Worm (Caenorhabditis elegans) whole organism, young adult: Measurements from ENCODE around the gene K08E3.2.

Experiments
- B0019.2 ChIP-seq: fragments of 200-800 bp; sonication (Bioruptor generic); conservative IDR thresholded peaks from 2 replicates; pipeline ENCODE4 v1.3.6; 2022; ENCODE audit warnings: missing genetic modification reagents, missing genetic modification characterization, missing compliant biosample characterization
- B0035.1 ChIP-seq: sonication (generic microtip); optimal IDR thresholded peaks from 2 replicates; lab custom pipeline; 2016; ENCODE audit warnings: missing genetic modification characterization, mild to moderate bottlenecking, missing compliant biosample characterization, missing genotype, missing genetic modification reagents
- B0261.1 ChIP-seq: sonication (generic microtip); optimal IDR thresholded peaks from 2 replicates; lab custom pipeline; 2016; ENCODE audit warnings: mild to moderate bottlenecking, missing genetic modification characterization, moderate library complexity, missing compliant biosample characterization
- D2030.7 ChIP-seq: fragments of 200-800 bp; sonication (Bioruptor generic); IDR thresholded peaks from 2 replicates; pipeline ENCODE4 v1.3.6; 2022; ENCODE audit warnings: missing genetic modification reagents, missing genetic modification characterization, missing compliant biosample characterization
- F23B12.7 ChIP-seq: sonication (generic microtip); optimal IDR thresholded peaks from 2 replicates; lab custom pipeline; 2017; ENCODE audit warnings: missing genetic modification characterization, mild to moderate bottlenecking, missing compliant biosample characterization, antibody characterized with exemption, moderate library complexity; ENCODE audit not compliant: insufficient read depth
- F33H1.4 ChIP-seq: fragments of 200-800 bp; sonication (Bioruptor generic); IDR thresholded peaks from 2 replicates; pipeline ENCODE4 v1.3.6; 2022; ENCODE audit warnings: missing genetic modification reagents, missing genetic modification characterization, missing compliant biosample characterization
- K11D2.4 ChIP-seq: fragments of 200-800 bp; sonication (Bioruptor generic); IDR thresholded peaks from 2 replicates; pipeline ENCODE4 v1.3.6; 2022; ENCODE audit warnings: missing genetic modification reagents, missing genetic modification characterization, missing compliant biosample characterization
- T07F8.4 ChIP-seq: sonication (generic microtip); optimal IDR thresholded peaks from 2 replicates; lab custom pipeline; 2016; ENCODE audit warnings: mild to moderate bottlenecking, missing genetic modification characterization, moderate library complexity, missing compliant biosample characterization
- T26A5.8 ChIP-seq: sonication (generic microtip); optimal IDR thresholded peaks from 2 replicates; lab custom pipeline; 2016; ENCODE audit warnings: missing genetic modification characterization, missing compliant biosample characterization
- Y56A3A.18 ChIP-seq: fragments of 200-800 bp; sonication (Bioruptor generic); IDR thresholded peaks from 2 replicates; pipeline ENCODE4 v1.3.6; 2022; ENCODE audit warnings: missing genetic modification reagents, missing genetic modification characterization, missing compliant biosample characterization
- ZK185.1 ChIP-seq: sonication (generic microtip); optimal IDR thresholded peaks from 2 replicates; lab custom pipeline; 2016; ENCODE audit warnings: mild to moderate bottlenecking, missing genetic modification characterization, missing compliant biosample characterization; ENCODE audit not compliant: poor library complexity, severe bottlenecking
- aptf-2 ChIP-seq: fragments of 200-800 bp; sonication (Bioruptor generic); conservative IDR thresholded peaks from 2 replicates; pipeline ENCODE4 v1.3.6; 2022; ENCODE audit warnings: missing genetic modification reagents, missing genetic modification characterization, missing compliant biosample characterization
- aptf-3 ChIP-seq: fragments of 200-800 bp; sonication (Bioruptor generic); IDR thresholded peaks from 2 replicates; pipeline ENCODE4 v1.3.6; 2022; ENCODE audit warnings: missing genetic modification characterization, missing compliant biosample characterization
- athp-1 ChIP-seq: sonication (generic microtip); optimal IDR thresholded peaks from 2 replicates; lab custom pipeline; 2017; ENCODE audit warnings: mild to moderate bottlenecking, missing genetic modification characterization, missing compliant biosample characterization
- attf-3 ChIP-seq: fragments of 200-800 bp; sonication (Bioruptor generic); conservative IDR thresholded peaks from 2 replicates; pipeline ENCODE4 v1.3.6; 2022; ENCODE audit warnings: missing genetic modification reagents, missing genetic modification characterization, missing compliant biosample characterization
- attf-6 ChIP-seq: fragments of 200-800 bp; sonication (Bioruptor generic); IDR thresholded peaks from 2 replicates; pipeline ENCODE4 v1.3.6; 2022; ENCODE audit warnings: missing genetic modification reagents, missing genetic modification characterization, missing compliant biosample characterization
- ccch-3 ChIP-seq: fragments of 200-800 bp; sonication (Bioruptor generic); optimal IDR thresholded peaks from 2 replicates; lab custom pipeline; 2018; ENCODE audit warnings: mild to moderate bottlenecking, missing genetic modification characterization, missing compliant biosample characterization
- cebp-1 ChIP-seq, 2 experiments: fragments of 200-800 bp in 1 of 2; sonication (Bioruptor generic) in 1 of 2; sonication (generic microtip) in 1 of 2; IDR thresholded peaks in 1 of 2; optimal IDR thresholded peaks in 1 of 2; 2 replicates each; pipeline versions ENCODE4 v1.3.6 to Lab custom; 2017 to 2022; ENCODE audit warnings: missing compliant biosample characterization in 2 of 2, missing genetic modification characterization in 2 of 2, mild to moderate bottlenecking in 1 of 2, missing genetic modification reagents in 1 of 2, moderate library complexity in 1 of 2
- ceh-58 ChIP-seq: fragments of 200-800 bp; sonication (Bioruptor generic); IDR thresholded peaks from 2 replicates; pipeline ENCODE4 v1.3.6; 2022; ENCODE audit warnings: missing genetic modification characterization, missing compliant biosample characterization
- ceh-79 ChIP-seq: sonication (generic microtip); optimal IDR thresholded peaks from 2 replicates; lab custom pipeline; 2017; ENCODE audit warnings: mild to moderate bottlenecking, missing genetic modification characterization, missing compliant biosample characterization
- ceh-91 ChIP-seq: fragments of 200-800 bp; sonication (Bioruptor generic); IDR thresholded peaks from 2 replicates; pipeline ENCODE4 v1.3.6; 2022; ENCODE audit warnings: missing genetic modification reagents, missing genetic modification characterization, missing compliant biosample characterization
- die-1 ChIP-seq: sonication (generic microtip); optimal IDR thresholded peaks from 2 replicates; lab custom pipeline; 2016; ENCODE audit warnings: missing genotype, mild to moderate bottlenecking, missing genetic modification characterization, missing compliant biosample characterization
- egl-18 ChIP-seq: fragments of 200-800 bp; sonication (Bioruptor generic); IDR thresholded peaks from 2 replicates; pipeline ENCODE4 v1.3.6; 2022; ENCODE audit warnings: missing genetic modification reagents, missing genetic modification characterization, missing compliant biosample characterization
- egl-44 ChIP-seq: fragments of 200-800 bp; sonication (Bioruptor generic); IDR thresholded peaks from 2 replicates; pipeline ENCODE4 v1.3.6; 2022; ENCODE audit warnings: missing genetic modification reagents, missing genetic modification characterization, missing compliant biosample characterization
- ekl-4 ChIP-seq: fragments of 200-800 bp; sonication (Bioruptor generic); IDR thresholded peaks from 2 replicates; pipeline ENCODE4 v1.3.6; 2022; ENCODE audit warnings: missing genetic modification reagents, missing genetic modification characterization, missing compliant biosample characterization
- him-1 ChIP-seq: sonication (generic microtip); optimal IDR thresholded peaks from 2 replicates; lab custom pipeline; 2016; ENCODE audit warnings: missing genotype, missing genetic modification reagents, missing genetic modification characterization, missing compliant biosample characterization
- hlh-26 ChIP-seq: fragments of 200-800 bp; sonication (Bioruptor generic); conservative IDR thresholded peaks from 2 replicates; pipeline ENCODE4 v1.3.6; 2022; ENCODE audit warnings: missing genetic modification reagents, missing genetic modification characterization, missing compliant biosample characterization
- hmg-20 ChIP-seq: fragments of 200-800 bp; sonication (Bioruptor generic); IDR thresholded peaks from 2 replicates; pipeline ENCODE4 v1.3.6; 2022; ENCODE audit warnings: missing genetic modification reagents, missing genetic modification characterization, missing compliant biosample characterization
- lin-40 ChIP-seq: sonication (generic microtip); optimal IDR thresholded peaks from 2 replicates; lab custom pipeline; 2016; ENCODE audit warnings: missing genetic modification characterization, mild to moderate bottlenecking, missing compliant biosample characterization, missing genotype, missing genetic modification reagents
- lin-54 ChIP-seq: fragments of 200-800 bp; sonication (Bioruptor generic); optimal IDR thresholded peaks from 2 replicates; lab custom pipeline; 2018; ENCODE audit warnings: mild to moderate bottlenecking, missing genetic modification characterization, missing compliant biosample characterization
- madf-3 ChIP-seq: fragments of 200-800 bp; sonication (Bioruptor generic); IDR thresholded peaks from 2 replicates; pipeline ENCODE4 v1.3.6; 2022; ENCODE audit warnings: missing genetic modification reagents, missing genetic modification characterization, missing compliant biosample characterization
- madf-6 ChIP-seq: fragments of 200-800 bp; sonication (Bioruptor generic); IDR thresholded peaks from 2 replicates; pipeline ENCODE4 v1.3.6; 2022; ENCODE audit warnings: missing genetic modification reagents, missing genetic modification characterization, missing compliant biosample characterization
- nfya-1 ChIP-seq: sonication (generic microtip); optimal IDR thresholded peaks from 2 replicates; lab custom pipeline; 2017; ENCODE audit warnings: antibody characterized with exemption, missing compliant biosample characterization, missing genetic modification characterization, borderline replicate concordance; ENCODE audit not compliant: insufficient read depth
- nhr-27 ChIP-seq: fragments of 200-800 bp; sonication (Bioruptor generic); optimal IDR thresholded peaks from 2 replicates; lab custom pipeline; 2018; ENCODE audit warnings: mild to moderate bottlenecking, missing genetic modification characterization, moderate library complexity, missing compliant biosample characterization
- nhr-80 ChIP-seq: sonication (generic microtip); optimal IDR thresholded peaks from 2 replicates; lab custom pipeline; 2016; ENCODE audit warnings: missing genetic modification characterization, missing compliant biosample characterization
- nhr-90 ChIP-seq: sonication (generic microtip); optimal IDR thresholded peaks from 2 replicates; lab custom pipeline; 2016; ENCODE audit warnings: missing genotype, mild to moderate bottlenecking, missing genetic modification characterization, missing compliant biosample characterization
- pbrm-1 ChIP-seq: fragments of 200-800 bp; sonication (Bioruptor generic); IDR thresholded peaks from 2 replicates; pipeline ENCODE4 v1.3.6; 2022; ENCODE audit warnings: missing genetic modification reagents, missing genetic modification characterization, missing compliant biosample characterization
- rec-8 ChIP-seq, 2 experiments: sonication (generic microtip); optimal IDR thresholded peaks; 2 replicates each; lab custom pipeline; 2016; ENCODE audit warnings: mild to moderate bottlenecking in 2 of 2, missing genetic modification characterization in 2 of 2, missing genetic modification reagents in 2 of 2, missing genotype in 2 of 2, missing biosample characterization in 1 of 2, missing compliant biosample characterization in 1 of 2, moderate library complexity in 1 of 2
- somi-1 ChIP-seq: fragments of 200-800 bp; sonication (Bioruptor generic); optimal IDR thresholded peaks from 2 replicates; lab custom pipeline; 2018; ENCODE audit warnings: mild to moderate bottlenecking, missing genetic modification characterization, missing compliant biosample characterization
- tbp1 ChIP-seq: fragments of 200-800 bp; sonication (Bioruptor generic); optimal IDR thresholded peaks from 2 replicates; lab custom pipeline; 2018; ENCODE audit warnings: mild to moderate bottlenecking, missing genetic modification characterization, missing compliant biosample characterization
- tbx-9 ChIP-seq: sonication (generic microtip); optimal IDR thresholded peaks from 2 replicates; lab custom pipeline; 2016; ENCODE audit warnings: borderline replicate concordance, missing genetic modification characterization, inconsistent platforms, missing compliant biosample characterization
- unc-130 ChIP-seq: sonication (generic microtip); optimal IDR thresholded peaks from 2 replicates; lab custom pipeline; 2016; ENCODE audit warnings: missing genetic modification reagents, missing genetic modification characterization, missing compliant biosample characterization
- ztf-25 ChIP-seq: fragments of 200-800 bp; sonication (Bioruptor generic); IDR thresholded peaks from 2 replicates; pipeline ENCODE4 v1.3.6; 2022; ENCODE audit warnings: missing genetic modification reagents, missing genetic modification characterization, missing compliant biosample characterization
- ztf-28 ChIP-seq: fragments of 200-800 bp; sonication (Bioruptor generic); IDR thresholded peaks from 2 replicates; pipeline ENCODE4 v1.3.6; 2022; ENCODE audit warnings: missing genetic modification reagents, missing genetic modification characterization, missing compliant biosample characterization
- ztf-6 ChIP-seq: fragments of 200-800 bp; sonication (Bioruptor generic); IDR thresholded peaks from 2 replicates; pipeline ENCODE4 v1.3.6; 2022; ENCODE audit warnings: missing genetic modification reagents, missing genetic modification characterization, missing compliant biosample characterization

Gene K08E3.2

ce11 chrIII:13763260-13764112 is 15.0 kb upstream of the K08E3.2 start:
- no peak for TF ChIP-seq attf-3
- TF ChIP-seq madf-6 (GFP tag; lab: Robert Waterston, UW): peak; percentile 10; the same call in 1 of the 2 replicates
- no peak for TF ChIP-seq rec-8 (tag; optimal IDR thresholded peaks at IDR 0.05; lab: Kevin White, UChicago)
- 0 out of 2 replicates have a peak, but pooled peaks have one; percentile 8 for TF ChIP-seq attf-6
- peak; percentile 54 for TF ChIP-seq pbrm-1 (GFP tag; lab: Robert Waterston, UW)
- TF ChIP-seq aptf-2: no peak
- TF ChIP-seq somi-1 (GFP tag; lab: Kevin White, UChicago): peak; percentile 63
- TF ChIP-seq unc-130: no peak
- TF ChIP-seq T26A5.8 (tag; lab: Kevin White, UChicago): no peak
- TF ChIP-seq lin-54 (GFP tag; lab: Kevin White, UChicago): no peak
- no peak for TF ChIP-seq ceh-58 (GFP tag; lab: Robert Waterston, UW)
- no peak for TF ChIP-seq F23B12.7 (tag; lab: Kevin White, UChicago)
- TF ChIP-seq ceh-79: no peak
- no peak for TF ChIP-seq ztf-6 (GFP tag; lab: Robert Waterston, UW)
- TF ChIP-seq madf-3 (GFP tag; lab: Robert Waterston, UW): peak; percentile 73; the same call in 1 of the 2 replicates
- TF ChIP-seq B0261.1 (tag; lab: Kevin White, UChicago): no peak
- TF ChIP-seq B0019.2 (GFP tag; lab: Robert Waterston, UW): no peak
- peak; percentile 33 for TF ChIP-seq B0035.1 (tag; lab: Kevin White, UChicago)
- TF ChIP-seq him-1 (tag; lab: Kevin White, UChicago): no peak
- 0 out of 2 replicates have a peak, but pooled peaks have one; percentile 11 for TF ChIP-seq egl-44 (GFP tag; lab: Robert Waterston, UW)
- peak; percentile 40 for TF ChIP-seq ZK185.1 (tag; lab: Kevin White, UChicago)
- TF ChIP-seq F33H1.4 (GFP tag; lab: Robert Waterston, UW): 0 out of 2 replicates have a peak, but pooled peaks have one; percentile 7
- no peak for TF ChIP-seq nfya-1 (tag; lab: Kevin White, UChicago)
- no peak for TF ChIP-seq ceh-91 (GFP tag; lab: Robert Waterston, UW)
- peak; percentile 30; the same call in 1 of the 2 replicates for TF ChIP-seq D2030.7 (GFP tag; lab: Robert Waterston, UW)
- no peak for TF ChIP-seq ztf-25 (GFP tag; lab: Robert Waterston, UW)
- no peak for TF ChIP-seq nhr-90 (tag; lab: Kevin White, UChicago)
- no peak for TF ChIP-seq ztf-28 (GFP tag; lab: Robert Waterston, UW)
- TF ChIP-seq athp-1: peak; percentile 45
- TF ChIP-seq aptf-3: peak; percentile 33; the same call in 1 of the 2 replicates
- no peak for TF ChIP-seq hlh-26 (GFP tag; lab: Robert Waterston, UW)
- TF ChIP-seq tbp1: peak; percentile 16
- no peak for TF ChIP-seq tbx-9 (tag; lab: Kevin White, UChicago)
- no peak for TF ChIP-seq hmg-20 (GFP tag; lab: Robert Waterston, UW)
- TF ChIP-seq egl-18 (GFP tag; lab: Robert Waterston, UW): no peak
- no peak for TF ChIP-seq ccch-3
- TF ChIP-seq lin-40 (tag; lab: Kevin White, UChicago): peak; percentile 23
- TF ChIP-seq cebp-1 (GFP tag; IDR thresholded peaks at IDR 0.05; lab: Robert Waterston, UW): no peak
- TF ChIP-seq cebp-1 (tag; optimal IDR thresholded peaks at IDR 0.05; lab: Kevin White, UChicago): peak; percentile 44
- TF ChIP-seq Y56A3A.18 (GFP tag; lab: Robert Waterston, UW): peak; percentile 81; the same call in 1 of the 2 replicates
- TF ChIP-seq ekl-4 (GFP tag; lab: Robert Waterston, UW): no peak; the same call in 1 of the 2 replicates
- no peak for TF ChIP-seq T07F8.4 (tag; lab: Kevin White, UChicago)
- TF ChIP-seq nhr-80 (tag; lab: Kevin White, UChicago): peak; percentile 49
- TF ChIP-seq K11D2.4 (GFP tag; lab: Robert Waterston, UW): no peak
- TF ChIP-seq die-1 (tag; lab: Kevin White, UChicago): no peak
- TF ChIP-seq nhr-27 (tag; lab: Kevin White, UChicago): no peak
